Worm (Caenorhabditis elegans) whole organism, L2 larva: ENCODE measurements around the gene ZC190.7.
A peak's percentile ranks its signal among the peaks of the same experiment; 100 is the strongest.

Experiments used
- ama-1 ChIP-seq: fragments of 150-350 bp; optimal IDR thresholded peaks from 2 replicates; lab custom pipeline; 2018; ENCODE audit warnings: inconsistent platforms
- egl-27 ChIP-seq: sonication (generic microtip); optimal IDR thresholded peaks from 3 replicates; lab custom pipeline; 2017; ENCODE audit warnings: missing biosample characterization, missing genetic modification reagents, missing genetic modification characterization
- lin-13 ChIP-seq: fragments of 150-350 bp; optimal IDR thresholded peaks from 2 replicates; lab custom pipeline; 2014; ENCODE audit warnings: missing biosample characterization, missing genetic modification reagents, missing genetic modification characterization
- lin-39 ChIP-seq: fragments of 150-350 bp; optimal IDR thresholded peaks from 2 replicates; lab custom pipeline; 2014; ENCODE audit warnings: missing biosample characterization, missing genetic modification reagents, missing genetic modification characterization
- nhr-25 ChIP-seq: fragments of 150-350 bp; sonication (generic microtip); optimal IDR thresholded peaks from 3 replicates; lab custom pipeline; 2014; ENCODE audit warnings: missing biosample characterization, missing genetic modification characterization
- zag-1 ChIP-seq: fragments of 150-350 bp; optimal IDR thresholded peaks from 2 replicates; lab custom pipeline; 2014; ENCODE audit warnings: missing biosample characterization, missing genetic modification characterization

ce11 chrV:8662056-8663006 is 24.3 kb downstream of the ZC190.7 start:
- no peak for TF ChIP-seq lin-13 (GFP tag; lab: Kevin White, UChicago)
- no peak for TF ChIP-seq ama-1 (lab: Kevin White, UChicago)
- TF ChIP-seq zag-1 (tag; lab: Kevin White, UChicago): no peak
- peak; percentile 65 for TF ChIP-seq egl-27
- TF ChIP-seq nhr-25 (tag; lab: Kevin White, UChicago): peak; percentile 93
- no peak for TF ChIP-seq lin-39 (tag; lab: Kevin White, UChicago)
